Worm (Caenorhabditis elegans) whole organism, L1 larva: Measurements from ENCODE around the gene unc-2.

Experiments used
- C16A3.4 ChIP-seq: fragments of 150-350 bp; optimal IDR thresholded peaks from 2 replicates; lab custom pipeline; 2014; ENCODE audit warnings: missing biosample characterization, missing genetic modification characterization
- blmp-1 ChIP-seq: fragments of 150-350 bp; optimal IDR thresholded peaks from 2 replicates; lab custom pipeline; 2014; ENCODE audit warnings: missing biosample characterization, missing genetic modification characterization
- ceh-63 ChIP-seq: fragments of 200-800 bp; sonication (Bioruptor generic); optimal IDR thresholded peaks from 2 replicates; lab custom pipeline; 2018; ENCODE audit warnings: mild to moderate bottlenecking, missing genetic modification characterization, missing compliant biosample characterization
- ceh-8 ChIP-seq: fragments of 200-800 bp; sonication (Bioruptor generic); optimal IDR thresholded peaks from 2 replicates; lab custom pipeline; 2018; ENCODE audit warnings: mild to moderate bottlenecking, missing genetic modification characterization, moderate library complexity, missing compliant biosample characterization
- ceh-88 ChIP-seq: fragments of 200-800 bp; sonication (Bioruptor generic); IDR thresholded peaks from 2 replicates; pipeline ENCODE4 v1.3.6; 2022; ENCODE audit warnings: missing genetic modification characterization, missing compliant biosample characterization
- ceh-90 ChIP-seq: sonication (generic microtip); optimal IDR thresholded peaks from 2 replicates; lab custom pipeline; 2016; ENCODE audit warnings: missing genetic modification characterization, missing compliant biosample characterization
- ces-1 ChIP-seq: fragments of 150-350 bp; optimal IDR thresholded peaks from 2 replicates; lab custom pipeline; 2014; ENCODE audit warnings: missing biosample characterization, missing genetic modification reagents, missing genetic modification characterization
- efl-1 ChIP-seq, 4 experiments: fragments of 150-350 bp; optimal IDR thresholded peaks in 3 of 4; peaks in 1 of 4; 1 replicate in 1 of 4; 2 replicates in 3 of 4; lab custom pipeline; 2014; ENCODE audit warnings: missing biosample characterization in 2 of 4, missing genetic modification characterization in 2 of 4, missing genetic modification reagents in 2 of 4
- efl-3 ChIP-seq: fragments of 200-800 bp; sonication (Bioruptor generic); optimal IDR thresholded peaks from 2 replicates; lab custom pipeline; 2018; ENCODE audit warnings: mild to moderate bottlenecking, missing genetic modification characterization, missing compliant biosample characterization
- elt-3 ChIP-seq, 6 experiments: fragments of 150-350 bp in 1 of 6; sonication (generic microtip); optimal IDR thresholded peaks; 2 replicates each; lab custom pipeline; 2017 to 2018; ENCODE audit warnings: missing biosample characterization in 6 of 6, missing genetic modification characterization in 6 of 6, inconsistent platforms in 1 of 6
- fkh-4 ChIP-seq: sonication (generic microtip); optimal IDR thresholded peaks from 2 replicates; lab custom pipeline; 2016; ENCODE audit warnings: missing compliant biosample characterization, missing genetic modification characterization, borderline replicate concordance
- fkh-8 ChIP-seq: sonication (generic microtip); optimal IDR thresholded peaks from 2 replicates; lab custom pipeline; 2016; ENCODE audit warnings: mild to moderate bottlenecking, missing genetic modification characterization, missing compliant biosample characterization
- fos-1 ChIP-seq: fragments of 150-350 bp; optimal IDR thresholded peaks from 2 replicates; lab custom pipeline; 2014; ENCODE audit warnings: missing biosample characterization, missing genetic modification characterization
- hlh-17 ChIP-seq: fragments of 200-800 bp; sonication (Bioruptor generic); optimal IDR thresholded peaks from 2 replicates; lab custom pipeline; 2018; ENCODE audit warnings: missing genetic modification characterization, mild to moderate bottlenecking, missing compliant biosample characterization, moderate library complexity, borderline replicate concordance
- hpl-2 ChIP-seq: fragments of 150-350 bp; optimal IDR thresholded peaks from 2 replicates; lab custom pipeline; 2014; ENCODE audit warnings: missing biosample characterization, missing genetic modification reagents, missing genetic modification characterization
- jun-1 ChIP-seq: fragments of 150-350 bp; optimal IDR thresholded peaks from 2 replicates; lab custom pipeline; 2014; ENCODE audit warnings: missing biosample characterization, missing genetic modification reagents, missing genetic modification characterization
- lin-14 ChIP-seq: fragments of 200-800 bp; sonication (Bioruptor generic); optimal IDR thresholded peaks from 2 replicates; lab custom pipeline; 2018; ENCODE audit warnings: mild to moderate bottlenecking, missing genetic modification characterization, moderate library complexity, missing compliant biosample characterization
- lin-15B ChIP-seq: fragments of 150-350 bp; sonication (generic microtip); optimal IDR thresholded peaks from 3 replicates; lab custom pipeline; 2014; ENCODE audit warnings: missing biosample characterization, missing genetic modification characterization
- lin-35 ChIP-seq, 2 experiments: fragments of 150-350 bp; optimal IDR thresholded peaks; 2 replicates each; lab custom pipeline; 2014; ENCODE audit warnings: missing biosample characterization in 2 of 2, missing genetic modification characterization in 2 of 2, missing genetic modification reagents in 2 of 2
- lin-39 ChIP-seq: fragments of 150-350 bp; optimal IDR thresholded peaks from 2 replicates; lab custom pipeline; 2014; ENCODE audit warnings: missing biosample characterization, missing genetic modification reagents, missing genetic modification characterization
- lsy-2 ChIP-seq, 2 experiments: fragments of 150-350 bp; optimal IDR thresholded peaks; 2 replicates each; lab custom pipeline; 2014; ENCODE audit warnings: missing biosample characterization in 2 of 2, missing genetic modification characterization in 2 of 2
- mdl-1 ChIP-seq, 2 experiments: fragments of 150-350 bp; optimal IDR thresholded peaks; 2 replicates each; lab custom pipeline; 2014 to 2017; ENCODE audit warnings: missing biosample characterization in 2 of 2, missing genetic modification characterization in 2 of 2, inconsistent platforms in 1 of 2
- mef-2 ChIP-seq: fragments of 150-350 bp; optimal IDR thresholded peaks from 2 replicates; lab custom pipeline; 2014; ENCODE audit warnings: missing biosample characterization, missing genetic modification characterization
- nhr-20 ChIP-seq: sonication (generic microtip); optimal IDR thresholded peaks from 2 replicates; lab custom pipeline; 2016; ENCODE audit warnings: mild to moderate bottlenecking, missing genetic modification characterization, missing compliant biosample characterization
- nhr-76 ChIP-seq: sonication (generic microtip); optimal IDR thresholded peaks from 2 replicates; lab custom pipeline; 2017; ENCODE audit warnings: missing biosample characterization, missing genetic modification characterization
- nhr-77 ChIP-seq: fragments of 150-350 bp; optimal IDR thresholded peaks from 2 replicates; lab custom pipeline; 2014; ENCODE audit warnings: missing biosample characterization, missing genetic modification characterization
- nhr-84 ChIP-seq: sonication (generic microtip); optimal IDR thresholded peaks from 2 replicates; lab custom pipeline; 2017; ENCODE audit warnings: missing biosample characterization, missing genetic modification characterization
- nhr-85 ChIP-seq: sonication (generic microtip); peaks from one replicate; lab custom pipeline; 2016; ENCODE audit warnings: missing genetic modification characterization, inconsistent platforms, missing compliant biosample characterization
- unc-130 ChIP-seq: fragments of 150-350 bp; optimal IDR thresholded peaks from 2 replicates; lab custom pipeline; 2017; ENCODE audit warnings: missing biosample characterization, missing genetic modification characterization, inconsistent platforms
- unc-30 ChIP-seq: sonication (generic microtip); optimal IDR thresholded peaks from 2 replicates; lab custom pipeline; 2017; ENCODE audit warnings: missing biosample characterization, missing genetic modification characterization
- unc-62 ChIP-seq: fragments of 150-350 bp; optimal IDR thresholded peaks from 2 replicates; lab custom pipeline; 2014; ENCODE audit warnings: missing biosample characterization, missing genetic modification reagents, missing genetic modification characterization
- unc-98 ChIP-seq: fragments of 200-800 bp; sonication (Bioruptor generic); IDR thresholded peaks from 2 replicates; pipeline ENCODE4 v1.3.6; 2022; ENCODE audit warnings: missing genetic modification characterization, missing compliant biosample characterization
- zag-1 ChIP-seq: fragments of 150-350 bp; optimal IDR thresholded peaks from 2 replicates; lab custom pipeline; 2014; ENCODE audit warnings: missing biosample characterization, missing genetic modification characterization
- zip-4 ChIP-seq: fragments of 200-800 bp; sonication (Bioruptor generic); optimal IDR thresholded peaks from 2 replicates; lab custom pipeline; 2018; ENCODE audit warnings: mild to moderate bottlenecking, missing genetic modification characterization, moderate library complexity, missing compliant biosample characterization
- ztf-11 ChIP-seq, 2 experiments: sonication (generic microtip); optimal IDR thresholded peaks; 2 replicates each; lab custom pipeline; 2016 to 2017; ENCODE audit warnings: missing genetic modification characterization in 2 of 2, missing biosample characterization in 1 of 2, missing compliant biosample characterization in 1 of 2
- ztf-4 ChIP-seq: fragments of 150-350 bp; optimal IDR thresholded peaks from 2 replicates; lab custom pipeline; 2014; ENCODE audit warnings: missing biosample characterization, missing genetic modification characterization

Gene unc-2

ce11 chrX:2795054-2795453 lies 31.7 kb upstream of the unc-2 start:
- TF ChIP-seq lin-14 (peak; percentile 8), fkh-4 (no peak), efl-3 (GFP tag; lab: Kevin White, UChicago) (no peak), fos-1 (tag; lab: Kevin White, UChicago) (no peak), ceh-90 (tag; lab: Kevin White, UChicago) (no peak), blmp-1 (peak; percentile 92), lin-35 (GFP tag; optimal IDR thresholded peaks at IDR 0.05; lab: Kevin White, UChicago) (no peak), zip-4 (GFP tag; lab: Kevin White, UChicago) (no peak), nhr-76 (tag; lab: Kevin White, UChicago) (no peak), ztf-11 (tag; optimal IDR thresholded peaks at IDR 0.05; lab: Kevin White, UChicago) (no peak), C16A3.4 (tag; lab: Kevin White, UChicago) (no peak), nhr-77 (tag; lab: Kevin White, UChicago) (no peak), ces-1 (no peak)
- TF ChIP-seq, all 84 proteins: peak for 2

- TF ChIP-seq fkh-8 (tag; lab: Kevin White, UChicago) (no peak), lin-39 (tag; lab: Kevin White, UChicago) (no peak), lin-15B (no peak), nhr-85 (tag; lab: Kevin White, UChicago) (peak; percentile 53)
These were observed 31.0 kb upstream of the unc-2 start for ce11 chrX:2794324-2794723.

ce11 chrX:2793527-2793926 lies 30.2 kb upstream of the unc-2 start:
- TF ChIP-seq zag-1 (tag; lab: Kevin White, UChicago), result no peak
- no peak for TF ChIP-seq nhr-76 (tag; lab: Kevin White, UChicago)
- no peak for TF ChIP-seq unc-130 (tag; lab: Kevin White, UChicago)
- TF ChIP-seq mef-2, result no peak
- TF ChIP-seq unc-30 (tag; lab: Kevin White, UChicago), result no peak
- no peak for TF ChIP-seq nhr-20 (tag; lab: Kevin White, UChicago)
- TF ChIP-seq efl-1 (optimal IDR thresholded peaks at IDR 0.05; lab: Kevin White, UChicago), result no peak
- peak in 1 of 2 experiments; percentile 90 for TF ChIP-seq efl-1 (GFP tag; optimal IDR thresholded peaks at IDR 0.05 in 1 of 2; lab: Kevin White, UChicago)
- TF ChIP-seq ztf-11 (tag; optimal IDR thresholded peaks at IDR 0.05; lab: Kevin White, UChicago), result no peak
- TF ChIP-seq unc-98 (GFP tag; lab: Robert Waterston, UW), result no peak
- TF ChIP-seq mdl-1 (tag; optimal IDR thresholded peaks at IDR 0.05; lab: Kevin White, UChicago), result no peak
- no peak for TF ChIP-seq unc-62
- TF ChIP-seq hpl-2 (GFP tag; lab: Kevin White, UChicago), result no peak
- no peak for TF ChIP-seq nhr-84 (tag; lab: Kevin White, UChicago)
- TF ChIP-seq lsy-2 (tag; optimal IDR thresholded peaks at IDR 0.05; lab: Kevin White, UChicago), result no peak
- TF ChIP-seq nhr-85 (tag; lab: Kevin White, UChicago), result peak; percentile 53
- peak; percentile 10 for TF ChIP-seq lin-14
- TF ChIP-seq fkh-4, result no peak
- no peak for TF ChIP-seq ztf-4 (tag; lab: Kevin White, UChicago)
- TF ChIP-seq, all 84 proteins: peak for 3

- TF ChIP-seq hlh-17 (GFP tag; lab: Kevin White, UChicago) (no peak), lin-35 (GFP tag; optimal IDR thresholded peaks at IDR 0.05; lab: Kevin White, UChicago) (no peak), lin-14 (peak; percentile 50), ceh-8 (no peak), unc-98 (GFP tag; lab: Robert Waterston, UW) (no peak), nhr-76 (tag; lab: Kevin White, UChicago) (no peak)
These were observed 14.6 kb upstream of the unc-2 start for ce11 chrX:2777973-2778372.

- no peak for TF ChIP-seq ceh-8
These were observed 13.6 kb upstream of the unc-2 start for ce11 chrX:2776955-2777354.

- TF ChIP-seq elt-3 (tag; optimal IDR thresholded peaks at IDR 0.05; lab: Kevin White, UChicago) (no peak), C16A3.4 (tag; lab: Kevin White, UChicago) (no peak), fos-1 (tag; lab: Kevin White, UChicago) (no peak), ceh-63 (no peak), ceh-88 (GFP tag; lab: Robert Waterston, UW) (no peak), jun-1 (tag; lab: Kevin White, UChicago) (no peak), zag-1 (tag; lab: Kevin White, UChicago) (no peak)
- TF ChIP-seq, all 84 proteins: peak for 0
These were observed 8.4 kb upstream of the unc-2 start, which contains the start of gene cgef-1 for ce11 chrX:2771742-2772141. TSS of gene cgef-1 (plus strand) at chrX:2772042.
